Fruit fly (Drosophila melanogaster) Kc167 (cell line): ENCODE results near the gene Oatp26F.

Experiments
- Sin3A ChIP-seq: fragments of >200 bp; optimal IDR thresholded peaks from 2 replicates; lab custom pipeline; 2018; ENCODE audit warnings: missing external identifiers
- h ChIP-seq: fragments of >200 bp; optimal IDR thresholded peaks from 3 replicates; lab custom pipeline; 2018; ENCODE audit warnings: missing external identifiers
- insv ChIP-seq: fragments of >200 bp; optimal IDR thresholded peaks from 3 replicates; lab custom pipeline; 2018; ENCODE audit warnings: missing external identifiers
- psq ChIP-seq: fragments of >200 bp; optimal IDR thresholded peaks from 2 replicates; lab custom pipeline; 2017; ENCODE audit warnings: missing external identifiers
- ttk ChIP-seq: sonication (Bioruptor generic); optimal IDR thresholded peaks from 2 replicates; lab custom pipeline; 2017; ENCODE audit warnings: missing external identifiers

dm6 chr2L:6612477-6613004 lies 19.7 kb downstream of the Oatp26F start:
- no peak for TF ChIP-seq insv (lab: Kevin White, UChicago)
- TF ChIP-seq h (lab: Kevin White, UChicago) = no peak
- TF ChIP-seq ttk (lab: Kevin White, UChicago) = no peak
- no peak for TF ChIP-seq psq (lab: Kevin White, UChicago)
- TF ChIP-seq Sin3A (lab: Kevin White, UChicago) = no peak
